Worm (Caenorhabditis elegans) whole organism, L1 larva: ENCODE measurements around the gene sri-60.

Experiments
- C34B4.2 ChIP-seq: sonication (generic microtip); optimal IDR thresholded peaks from 2 replicates; lab custom pipeline; 2017; ENCODE audit warnings: mild to moderate bottlenecking, missing genetic modification characterization, missing compliant biosample characterization
- alr-1 ChIP-seq: fragments of 200-800 bp; sonication (Bioruptor generic); optimal IDR thresholded peaks from 2 replicates; lab custom pipeline; 2018; ENCODE audit warnings: borderline replicate concordance, mild to moderate bottlenecking, missing genetic modification characterization, missing compliant biosample characterization
- ceh-63 ChIP-seq: fragments of 200-800 bp; sonication (Bioruptor generic); optimal IDR thresholded peaks from 2 replicates; lab custom pipeline; 2018; ENCODE audit warnings: mild to moderate bottlenecking, missing genetic modification characterization, missing compliant biosample characterization
- ceh-8 ChIP-seq: fragments of 200-800 bp; sonication (Bioruptor generic); optimal IDR thresholded peaks from 2 replicates; lab custom pipeline; 2018; ENCODE audit warnings: mild to moderate bottlenecking, missing genetic modification characterization, moderate library complexity, missing compliant biosample characterization
- ceh-82 ChIP-seq, 3 experiments: fragments of 150-350 bp in 1 of 3; sonication (generic microtip) in 2 of 3; optimal IDR thresholded peaks; 2 replicates each; lab custom pipeline; 2014 to 2017; ENCODE audit warnings: missing biosample characterization in 3 of 3, missing genetic modification characterization in 3 of 3
- ceh-90 ChIP-seq: sonication (generic microtip); optimal IDR thresholded peaks from 2 replicates; lab custom pipeline; 2016; ENCODE audit warnings: missing genetic modification characterization, missing compliant biosample characterization
- ces-1 ChIP-seq: fragments of 150-350 bp; optimal IDR thresholded peaks from 2 replicates; lab custom pipeline; 2014; ENCODE audit warnings: missing biosample characterization, missing genetic modification reagents, missing genetic modification characterization
- efl-3 ChIP-seq: fragments of 200-800 bp; sonication (Bioruptor generic); optimal IDR thresholded peaks from 2 replicates; lab custom pipeline; 2018; ENCODE audit warnings: mild to moderate bottlenecking, missing genetic modification characterization, missing compliant biosample characterization
- egl-27 ChIP-seq, 2 experiments: fragments of 150-350 bp in 1 of 2; sonication (generic microtip); optimal IDR thresholded peaks; 3 replicates each; lab custom pipeline; 2017 to 2018; ENCODE audit warnings: missing biosample characterization in 2 of 2, missing genetic modification characterization in 2 of 2, missing genetic modification reagents in 2 of 2
- elt-3 ChIP-seq, 6 experiments: fragments of 150-350 bp in 1 of 6; sonication (generic microtip); optimal IDR thresholded peaks; 2 replicates each; lab custom pipeline; 2017 to 2018; ENCODE audit warnings: missing biosample characterization in 6 of 6, missing genetic modification characterization in 6 of 6, inconsistent platforms in 1 of 6
- fkh-4 ChIP-seq: sonication (generic microtip); optimal IDR thresholded peaks from 2 replicates; lab custom pipeline; 2016; ENCODE audit warnings: missing compliant biosample characterization, missing genetic modification characterization, borderline replicate concordance
- fkh-8 ChIP-seq: sonication (generic microtip); optimal IDR thresholded peaks from 2 replicates; lab custom pipeline; 2016; ENCODE audit warnings: mild to moderate bottlenecking, missing genetic modification characterization, missing compliant biosample characterization
- fos-1 ChIP-seq: fragments of 150-350 bp; optimal IDR thresholded peaks from 2 replicates; lab custom pipeline; 2014; ENCODE audit warnings: missing biosample characterization, missing genetic modification characterization
- irx-1 ChIP-seq: sonication (generic microtip); optimal IDR thresholded peaks from 2 replicates; lab custom pipeline; 2016; ENCODE audit warnings: missing genetic modification characterization, missing compliant biosample characterization
- jun-1 ChIP-seq: fragments of 150-350 bp; optimal IDR thresholded peaks from 2 replicates; lab custom pipeline; 2014; ENCODE audit warnings: missing biosample characterization, missing genetic modification reagents, missing genetic modification characterization
- lin-14 ChIP-seq: fragments of 200-800 bp; sonication (Bioruptor generic); optimal IDR thresholded peaks from 2 replicates; lab custom pipeline; 2018; ENCODE audit warnings: mild to moderate bottlenecking, missing genetic modification characterization, moderate library complexity, missing compliant biosample characterization
- lir-3 ChIP-seq: sonication (generic microtip); optimal IDR thresholded peaks from 2 replicates; lab custom pipeline; 2016; ENCODE audit warnings: mild to moderate bottlenecking, missing genetic modification characterization, moderate library complexity, missing compliant biosample characterization; ENCODE audit not compliant: poor library complexity
- lsy-2 ChIP-seq, 2 experiments: fragments of 150-350 bp; optimal IDR thresholded peaks; 2 replicates each; lab custom pipeline; 2014; ENCODE audit warnings: missing biosample characterization in 2 of 2, missing genetic modification characterization in 2 of 2
- mab-9 ChIP-seq: fragments of 200-800 bp; sonication (Bioruptor generic); IDR thresholded peaks from 2 replicates; pipeline ENCODE4 v1.3.6; 2022; ENCODE audit warnings: missing genetic modification reagents, missing genetic modification characterization, missing compliant biosample characterization
- mef-2 ChIP-seq: fragments of 150-350 bp; optimal IDR thresholded peaks from 2 replicates; lab custom pipeline; 2014; ENCODE audit warnings: missing biosample characterization, missing genetic modification characterization
- mep-1 ChIP-seq: fragments of 150-350 bp; optimal IDR thresholded peaks from 2 replicates; lab custom pipeline; 2014; ENCODE audit warnings: missing biosample characterization, missing genetic modification characterization
- nhr-237 ChIP-seq: fragments of 150-350 bp; optimal IDR thresholded peaks from 2 replicates; lab custom pipeline; 2014; ENCODE audit warnings: missing biosample characterization, missing genetic modification characterization
- nhr-47 ChIP-seq: sonication (generic microtip); optimal IDR thresholded peaks from 2 replicates; lab custom pipeline; 2016; ENCODE audit warnings: mild to moderate bottlenecking, missing genetic modification characterization, moderate library complexity, missing compliant biosample characterization
- nhr-71 ChIP-seq: sonication (generic microtip); optimal IDR thresholded peaks from 2 replicates; lab custom pipeline; 2016; ENCODE audit warnings: mild to moderate bottlenecking, missing genetic modification characterization, moderate library complexity, missing compliant biosample characterization
- nhr-76 ChIP-seq: sonication (generic microtip); optimal IDR thresholded peaks from 2 replicates; lab custom pipeline; 2017; ENCODE audit warnings: missing biosample characterization, missing genetic modification characterization
- nhr-84 ChIP-seq: sonication (generic microtip); optimal IDR thresholded peaks from 2 replicates; lab custom pipeline; 2017; ENCODE audit warnings: missing biosample characterization, missing genetic modification characterization
- nhr-90 ChIP-seq: sonication (generic microtip); optimal IDR thresholded peaks from 2 replicates; lab custom pipeline; 2016; ENCODE audit warnings: mild to moderate bottlenecking, missing genetic modification characterization, missing compliant biosample characterization; ENCODE audit not compliant: poor library complexity
- pax-3 ChIP-seq: fragments of 200-800 bp; sonication (Bioruptor generic); optimal IDR thresholded peaks from 2 replicates; lab custom pipeline; 2018; ENCODE audit warnings: mild to moderate bottlenecking, missing genetic modification characterization, moderate library complexity, missing compliant biosample characterization
- pqm-1 ChIP-seq: sonication (generic microtip); optimal IDR thresholded peaks from 3 replicates; lab custom pipeline; 2017; ENCODE audit warnings: missing biosample characterization, missing genetic modification characterization
- rnt-1 ChIP-seq: sonication (generic microtip); optimal IDR thresholded peaks from 2 replicates; lab custom pipeline; 2016; ENCODE audit warnings: mild to moderate bottlenecking, missing genetic modification characterization, moderate library complexity, missing compliant biosample characterization
- sox-4 ChIP-seq: sonication (generic microtip); optimal IDR thresholded peaks from 2 replicates; lab custom pipeline; 2016; ENCODE audit warnings: missing genetic modification characterization, missing compliant biosample characterization
- sup-37 ChIP-seq: fragments of 200-800 bp; sonication (Bioruptor generic); optimal IDR thresholded peaks from 2 replicates; lab custom pipeline; 2018; ENCODE audit warnings: mild to moderate bottlenecking, missing genetic modification characterization, missing compliant biosample characterization
- swsn-7 ChIP-seq: sonication (generic microtip); optimal IDR thresholded peaks from 2 replicates; lab custom pipeline; 2016; ENCODE audit warnings: missing genetic modification characterization, missing compliant biosample characterization
- tbx-2 ChIP-seq: sonication (generic microtip); optimal IDR thresholded peaks from 2 replicates; lab custom pipeline; 2016; ENCODE audit warnings: missing genetic modification characterization, missing compliant biosample characterization
- tlp-1 ChIP-seq: fragments of 150-350 bp; optimal IDR thresholded peaks from 2 replicates; lab custom pipeline; 2014; ENCODE audit warnings: missing biosample characterization, missing genetic modification characterization
- unc-130 ChIP-seq: fragments of 150-350 bp; optimal IDR thresholded peaks from 2 replicates; lab custom pipeline; 2017; ENCODE audit warnings: missing biosample characterization, missing genetic modification characterization, inconsistent platforms
- unc-62 ChIP-seq: fragments of 150-350 bp; optimal IDR thresholded peaks from 2 replicates; lab custom pipeline; 2014; ENCODE audit warnings: missing biosample characterization, missing genetic modification reagents, missing genetic modification characterization

Gene sri-60

DNA sequence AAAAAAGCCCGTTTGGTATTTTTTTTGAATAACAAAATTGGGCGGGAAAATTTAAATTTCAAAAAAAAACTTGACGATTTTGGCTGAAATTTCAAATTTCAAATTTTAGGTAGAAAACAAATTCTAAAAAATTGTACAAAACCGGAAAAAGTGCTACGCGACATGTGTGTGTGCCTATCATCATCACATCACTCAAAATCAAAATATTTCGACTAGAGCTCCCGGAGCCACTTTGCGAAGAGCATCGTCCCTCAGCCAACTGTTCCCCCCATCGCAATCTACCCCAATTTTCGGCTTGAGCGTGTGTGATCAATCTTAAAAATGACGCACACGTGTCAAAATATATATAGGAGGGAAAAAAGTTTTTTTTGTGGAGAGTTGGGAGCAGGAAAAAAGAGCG lies 24.1 kb upstream of the sri-60 start:
- no peak for TF ChIP-seq nhr-84
- TF ChIP-seq alr-1 (tag; lab: Kevin White, UChicago), result no peak
- peak; percentile 0 for TF ChIP-seq nhr-71 (tag; lab: Kevin White, UChicago)
- TF ChIP-seq fkh-8 (tag; lab: Kevin White, UChicago), result no peak
- TF ChIP-seq fos-1 (tag; lab: Kevin White, UChicago), result no peak
- no peak for TF ChIP-seq unc-130 (tag; lab: Kevin White, UChicago)
- TF ChIP-seq mef-2 (tag; lab: Kevin White, UChicago), result no peak
- peak; percentile 43 for TF ChIP-seq rnt-1
- TF ChIP-seq tbx-2 (tag; lab: Kevin White, UChicago), result no peak
- peak; percentile 33 for TF ChIP-seq lin-14 (GFP tag; lab: Kevin White, UChicago)
- no peak for TF ChIP-seq pax-3 (tag; lab: Kevin White, UChicago)
- TF ChIP-seq, all 84 proteins: peak for 3

DNA sequence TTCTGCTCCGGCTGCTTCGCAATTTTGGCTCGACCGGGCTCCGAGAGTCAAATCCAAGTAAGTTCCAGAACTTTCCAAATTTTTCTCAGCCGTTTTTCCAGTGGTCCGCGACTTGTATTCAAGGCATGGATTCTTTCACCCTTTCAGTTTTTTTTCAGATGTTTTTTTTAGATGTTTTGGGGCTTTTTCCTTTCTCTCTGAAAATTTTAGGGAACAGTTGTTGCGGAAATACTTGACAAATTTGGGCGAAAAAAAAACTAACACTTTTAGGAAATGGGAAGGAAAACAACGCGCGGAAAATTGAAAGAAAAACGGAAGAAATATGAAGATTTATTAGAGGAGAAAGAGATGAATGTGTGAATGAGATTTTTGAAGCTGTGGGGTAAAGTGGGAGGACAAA lies 22.9 kb upstream of the sri-60 start, which contains the start of the genes T05A8.11 and nep-2:
Gene T05A8.11 (minus strand): TSS at position 101 of the 400 bp plus-strand sequence.
Gene nep-2 (minus strand): TSS at position 192 of the 400 bp plus-strand sequence.
- no peak for TF ChIP-seq tlp-1 (tag; lab: Kevin White, UChicago)
- TF ChIP-seq sup-37 (GFP tag; lab: Kevin White, UChicago), result no peak

DNA sequence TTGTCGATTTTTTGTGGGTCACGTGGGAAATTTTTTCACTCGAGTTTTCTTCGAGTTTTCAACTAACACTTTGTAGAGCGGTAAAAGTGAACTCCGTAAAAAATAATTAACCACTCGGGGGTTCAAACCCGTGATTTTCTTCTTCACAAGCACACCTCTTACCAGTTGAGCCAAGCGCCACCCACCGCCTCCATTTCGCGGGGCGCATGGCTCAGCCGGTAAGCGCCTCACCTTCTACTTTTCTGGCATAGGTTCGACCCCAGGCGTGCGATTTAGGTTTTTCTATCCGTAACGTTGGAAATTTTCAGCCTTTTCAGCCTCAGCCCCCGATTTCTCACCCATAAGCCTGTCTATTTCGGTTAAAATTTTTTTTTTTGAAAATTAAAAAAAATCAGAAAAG lies 19.3 kb upstream of the sri-60 start:
- no peak for TF ChIP-seq efl-3 (GFP tag; lab: Kevin White, UChicago)
- no peak for TF ChIP-seq nhr-84
- no peak for TF ChIP-seq elt-3 (tag; optimal IDR thresholded peaks at IDR 0.05; lab: Kevin White, UChicago)
- no peak for TF ChIP-seq ceh-82 (tag; optimal IDR thresholded peaks at IDR 0.05; lab: Kevin White, UChicago)
- no peak for TF ChIP-seq nhr-71 (tag; lab: Kevin White, UChicago)
- no peak for TF ChIP-seq fkh-4 (tag; lab: Kevin White, UChicago)
- TF ChIP-seq mab-9 (GFP tag; lab: Robert Waterston, UW), result no peak
- no peak for TF ChIP-seq lsy-2 (tag; optimal IDR thresholded peaks at IDR 0.05; lab: Kevin White, UChicago)
- TF ChIP-seq irx-1 (tag; lab: Kevin White, UChicago), result no peak
- no peak for TF ChIP-seq sup-37 (GFP tag; lab: Kevin White, UChicago)
- no peak for TF ChIP-seq fos-1 (tag; lab: Kevin White, UChicago)
- no peak for TF ChIP-seq ceh-90
- TF ChIP-seq nhr-47, result no peak
- no peak for TF ChIP-seq mep-1 (tag; lab: Kevin White, UChicago)
- TF ChIP-seq swsn-7 (tag; lab: Kevin White, UChicago), result no peak
- no peak for TF ChIP-seq ceh-63
- no peak for TF ChIP-seq nhr-76

DNA sequence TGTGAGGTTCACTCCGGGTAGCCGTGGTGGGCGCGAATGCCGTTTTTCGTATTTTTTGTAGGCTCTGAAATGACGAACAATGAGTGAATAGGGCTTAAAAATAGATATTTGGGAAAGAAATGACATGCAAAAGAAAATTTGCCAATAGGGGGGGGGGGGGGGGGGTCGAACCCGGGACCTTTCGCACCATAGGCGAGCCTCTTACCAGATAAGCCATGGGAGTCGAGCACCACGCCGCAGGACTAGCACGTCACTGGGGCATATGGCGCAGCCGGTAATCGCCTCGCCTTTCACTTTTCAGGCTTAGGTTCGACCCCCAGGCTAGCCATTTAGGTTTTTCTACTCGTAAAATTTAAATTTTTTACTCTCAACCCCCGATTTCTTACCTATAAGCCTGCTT lies 16.6 kb upstream of the sri-60 start:
- TF ChIP-seq jun-1 (no peak), ceh-82 (tag; optimal IDR thresholded peaks at IDR 0.05; lab: Kevin White, UChicago) (no peak), lir-3 (tag; lab: Kevin White, UChicago) (no peak), egl-27 (tag; optimal IDR thresholded peaks at IDR 0.05; lab: Kevin White, UChicago) (no peak), ceh-8 (GFP tag; lab: Kevin White, UChicago) (no peak), alr-1 (tag; lab: Kevin White, UChicago) (no peak), nhr-237 (tag; lab: Kevin White, UChicago) (no peak), lsy-2 (tag; optimal IDR thresholded peaks at IDR 0.05; lab: Kevin White, UChicago) (no peak)

DNA sequence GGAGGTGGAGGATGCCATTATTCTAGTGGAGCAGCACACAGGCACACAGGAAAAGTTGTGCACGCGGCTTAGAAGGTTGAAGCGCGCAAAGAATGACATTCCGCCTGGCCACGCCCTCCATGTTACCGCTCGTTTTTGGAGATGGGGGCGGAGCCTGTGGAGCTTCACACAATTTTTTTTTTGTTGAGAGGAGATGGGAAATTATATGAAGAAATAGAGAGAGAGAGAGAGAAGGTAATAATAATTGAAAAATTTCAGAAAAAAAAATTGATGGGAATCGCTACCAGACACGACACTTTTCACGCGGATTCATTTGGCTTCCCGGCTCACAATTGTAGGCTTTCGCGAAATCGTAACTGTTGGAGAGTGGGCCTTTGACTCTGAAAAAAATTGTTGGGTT lies 14.7 kb upstream of the sri-60 start, which contains the start of gene T05A8.3:
Gene T05A8.3 (minus strand): TSS at position 101 of the 400 bp plus-strand sequence.
- TF ChIP-seq sox-4 (no peak), C34B4.2 (tag; lab: Kevin White, UChicago) (no peak), ces-1 (GFP tag; lab: Kevin White, UChicago) (no peak), unc-62 (GFP tag; lab: Kevin White, UChicago) (no peak), pqm-1 (tag; lab: Kevin White, UChicago) (no peak), nhr-90 (tag; lab: Kevin White, UChicago) (no peak)
- TF ChIP-seq, all 84 proteins: peak for 0
